Worm (Caenorhabditis elegans) whole organism, young adult: ENCODE measurements around the gene bli-1.

ENCODE experiments used
- B0019.2 ChIP-seq: fragments of 200-800 bp; sonication (Bioruptor generic); conservative IDR thresholded peaks from 2 replicates; pipeline ENCODE4 v1.3.6; 2022; ENCODE audit warnings: missing genetic modification reagents, missing genetic modification characterization, missing compliant biosample characterization
- C06A6.2 ChIP-seq: fragments of 200-800 bp; sonication (Bioruptor generic); conservative IDR thresholded peaks from 2 replicates; pipeline ENCODE4 v1.3.6; 2022; ENCODE audit warnings: missing genetic modification characterization, missing compliant biosample characterization
- D2030.7 ChIP-seq: fragments of 200-800 bp; sonication (Bioruptor generic); IDR thresholded peaks from 2 replicates; pipeline ENCODE4 v1.3.6; 2022; ENCODE audit warnings: missing genetic modification reagents, missing genetic modification characterization, missing compliant biosample characterization
- F22D6.2 ChIP-seq: sonication (generic microtip); optimal IDR thresholded peaks from 2 replicates; lab custom pipeline; 2016; ENCODE audit warnings: mild to moderate bottlenecking, missing genetic modification characterization, missing compliant biosample characterization
- F23B12.7 ChIP-seq: sonication (generic microtip); optimal IDR thresholded peaks from 2 replicates; lab custom pipeline; 2017; ENCODE audit warnings: missing genetic modification characterization, mild to moderate bottlenecking, missing compliant biosample characterization, antibody characterized with exemption, moderate library complexity; ENCODE audit not compliant: insufficient read depth
- F33H1.4 ChIP-seq: fragments of 200-800 bp; sonication (Bioruptor generic); IDR thresholded peaks from 2 replicates; pipeline ENCODE4 v1.3.6; 2022; ENCODE audit warnings: missing genetic modification reagents, missing genetic modification characterization, missing compliant biosample characterization
- F37B4.10 ChIP-seq: fragments of 200-800 bp; sonication (Bioruptor generic); IDR thresholded peaks from 2 replicates; pipeline ENCODE4 v1.3.6; 2022; ENCODE audit warnings: missing genetic modification characterization, missing compliant biosample characterization
- F39B2.1 ChIP-seq: fragments of 200-800 bp; sonication (Bioruptor generic); IDR thresholded peaks from 2 replicates; pipeline ENCODE4 v1.3.6; 2022; ENCODE audit warnings: missing genetic modification reagents, missing genetic modification characterization, missing compliant biosample characterization
- F57A8.1 ChIP-seq: fragments of 200-800 bp; sonication (Bioruptor generic); optimal IDR thresholded peaks from 2 replicates; lab custom pipeline; 2018; ENCODE audit warnings: mild to moderate bottlenecking, missing genetic modification characterization, moderate library complexity, missing compliant biosample characterization
- T07F8.4 ChIP-seq: sonication (generic microtip); optimal IDR thresholded peaks from 2 replicates; lab custom pipeline; 2016; ENCODE audit warnings: mild to moderate bottlenecking, missing genetic modification characterization, moderate library complexity, missing compliant biosample characterization
- T26A5.8 ChIP-seq: sonication (generic microtip); optimal IDR thresholded peaks from 2 replicates; lab custom pipeline; 2016; ENCODE audit warnings: missing genetic modification characterization, missing compliant biosample characterization
- bed-1 ChIP-seq: fragments of 200-800 bp; sonication (Bioruptor generic); IDR thresholded peaks from 2 replicates; pipeline ENCODE4 v1.3.6; 2022; ENCODE audit warnings: missing genetic modification reagents, missing genetic modification characterization, missing compliant biosample characterization
- ccch-3 ChIP-seq: fragments of 200-800 bp; sonication (Bioruptor generic); optimal IDR thresholded peaks from 2 replicates; lab custom pipeline; 2018; ENCODE audit warnings: mild to moderate bottlenecking, missing genetic modification characterization, missing compliant biosample characterization
- ceh-100 ChIP-seq: fragments of 200-800 bp; sonication (Bioruptor generic); IDR thresholded peaks from 2 replicates; pipeline ENCODE4 v1.3.6; 2022; ENCODE audit warnings: missing genetic modification reagents, missing genetic modification characterization, missing compliant biosample characterization
- ceh-79 ChIP-seq: sonication (generic microtip); optimal IDR thresholded peaks from 2 replicates; lab custom pipeline; 2017; ENCODE audit warnings: mild to moderate bottlenecking, missing genetic modification characterization, missing compliant biosample characterization
- ceh-91 ChIP-seq: fragments of 200-800 bp; sonication (Bioruptor generic); IDR thresholded peaks from 2 replicates; pipeline ENCODE4 v1.3.6; 2022; ENCODE audit warnings: missing genetic modification reagents, missing genetic modification characterization, missing compliant biosample characterization
- chd-7 ChIP-seq: sonication (generic microtip); optimal IDR thresholded peaks from 2 replicates; lab custom pipeline; 2016; ENCODE audit warnings: mild to moderate bottlenecking, missing genetic modification characterization, moderate library complexity, missing compliant biosample characterization
- dpff-1 ChIP-seq: sonication (generic microtip); optimal IDR thresholded peaks from 2 replicates; lab custom pipeline; 2017; ENCODE audit warnings: mild to moderate bottlenecking, missing genetic modification characterization, missing compliant biosample characterization
- dpl-1 ChIP-seq: fragments of 150-350 bp; optimal IDR thresholded peaks from 2 replicates; lab custom pipeline; 2014; ENCODE audit warnings: missing biosample characterization, missing genetic modification reagents, missing genetic modification characterization
- efl-1 ChIP-seq: fragments of 150-350 bp; optimal IDR thresholded peaks from 2 replicates; lab custom pipeline; 2014; ENCODE audit warnings: missing biosample characterization, missing genetic modification reagents, missing genetic modification characterization
- egrh-3 ChIP-seq: fragments of 200-800 bp; sonication (Bioruptor generic); IDR thresholded peaks from 2 replicates; pipeline ENCODE4 v1.3.6; 2022; ENCODE audit warnings: missing genetic modification reagents, missing genetic modification characterization, missing compliant biosample characterization
- hlh-12 ChIP-seq: sonication (generic microtip); optimal IDR thresholded peaks from 2 replicates; lab custom pipeline; 2016; ENCODE audit warnings: missing genetic modification characterization, missing compliant biosample characterization
- hlh-26 ChIP-seq: fragments of 200-800 bp; sonication (Bioruptor generic); conservative IDR thresholded peaks from 2 replicates; pipeline ENCODE4 v1.3.6; 2022; ENCODE audit warnings: missing genetic modification reagents, missing genetic modification characterization, missing compliant biosample characterization
- hsf-1 ChIP-seq: fragments of 200-800 bp; sonication (Bioruptor generic); IDR thresholded peaks from 2 replicates; pipeline ENCODE4 v1.3.6; 2022; ENCODE audit warnings: missing genetic modification reagents, missing genetic modification characterization, missing compliant biosample characterization
- lag-1 ChIP-seq: fragments of 200-800 bp; sonication (Bioruptor generic); IDR thresholded peaks from 2 replicates; pipeline ENCODE4 v1.3.6; 2022; ENCODE audit warnings: missing genetic modification reagents, missing genetic modification characterization, missing compliant biosample characterization
- lin-26 ChIP-seq: fragments of 200-800 bp; sonication (Bioruptor generic); IDR thresholded peaks from 2 replicates; pipeline ENCODE4 v1.3.6; 2022; ENCODE audit warnings: missing genetic modification reagents, missing genetic modification characterization, missing compliant biosample characterization
- lsl-1 ChIP-seq: fragments of 200-800 bp; sonication (Bioruptor generic); optimal IDR thresholded peaks from 2 replicates; lab custom pipeline; 2018; ENCODE audit warnings: mild to moderate bottlenecking, missing genetic modification characterization, moderate library complexity, missing compliant biosample characterization
- lsy-27 ChIP-seq: sonication (generic microtip); optimal IDR thresholded peaks from 2 replicates; lab custom pipeline; 2017; ENCODE audit warnings: missing genetic modification characterization, mild to moderate bottlenecking, missing compliant biosample characterization, antibody characterized with exemption, missing genotype, borderline replicate concordance; ENCODE audit not compliant: insufficient read depth
- madf-3 ChIP-seq: fragments of 200-800 bp; sonication (Bioruptor generic); IDR thresholded peaks from 2 replicates; pipeline ENCODE4 v1.3.6; 2022; ENCODE audit warnings: missing genetic modification reagents, missing genetic modification characterization, missing compliant biosample characterization
- madf-6 ChIP-seq: fragments of 200-800 bp; sonication (Bioruptor generic); IDR thresholded peaks from 2 replicates; pipeline ENCODE4 v1.3.6; 2022; ENCODE audit warnings: missing genetic modification reagents, missing genetic modification characterization, missing compliant biosample characterization
- madf-8 ChIP-seq: fragments of 200-800 bp; sonication (Bioruptor generic); conservative IDR thresholded peaks from 2 replicates; pipeline ENCODE4 v1.3.6; 2022; ENCODE audit warnings: missing genetic modification reagents, missing genetic modification characterization, missing compliant biosample characterization
- mcd-1 ChIP-seq: fragments of 200-800 bp; sonication (Bioruptor generic); IDR thresholded peaks from 2 replicates; pipeline ENCODE4 v1.3.6; 2022; ENCODE audit warnings: missing genetic modification reagents, missing genetic modification characterization, missing compliant biosample characterization
- mes-4 ChIP-seq: sonication (generic microtip); optimal IDR thresholded peaks from 2 replicates; lab custom pipeline; 2016; ENCODE audit warnings: missing genotype, missing genetic modification characterization, missing compliant biosample characterization
- nfyb-1 ChIP-seq: fragments of 200-800 bp; sonication (Bioruptor generic); IDR thresholded peaks from 2 replicates; pipeline ENCODE4 v1.3.6; 2022; ENCODE audit warnings: missing genetic modification reagents, missing genetic modification characterization, missing compliant biosample characterization
- nhr-90 ChIP-seq: sonication (generic microtip); optimal IDR thresholded peaks from 2 replicates; lab custom pipeline; 2016; ENCODE audit warnings: missing genotype, mild to moderate bottlenecking, missing genetic modification characterization, missing compliant biosample characterization
- rcor-1 ChIP-seq: fragments of 200-800 bp; sonication (Bioruptor generic); IDR thresholded peaks from 2 replicates; pipeline ENCODE4 v1.3.6; 2022; ENCODE audit warnings: missing genetic modification reagents, missing genetic modification characterization, missing compliant biosample characterization
- repo-1 ChIP-seq: sonication (generic microtip); optimal IDR thresholded peaks from 2 replicates; lab custom pipeline; 2017; ENCODE audit warnings: mild to moderate bottlenecking, missing genetic modification characterization, missing compliant biosample characterization
- snpc-1.3 ChIP-seq: sonication (generic microtip); optimal IDR thresholded peaks from 2 replicates; lab custom pipeline; 2017; ENCODE audit warnings: missing genetic modification characterization, mild to moderate bottlenecking, missing compliant biosample characterization, antibody characterized with exemption, moderate library complexity, missing genotype, missing genetic modification reagents; ENCODE audit not compliant: insufficient read depth
- tlf-1 ChIP-seq: fragments of 200-800 bp; sonication (Bioruptor generic); optimal IDR thresholded peaks from 2 replicates; lab custom pipeline; 2018; ENCODE audit warnings: mild to moderate bottlenecking, missing genetic modification characterization, missing compliant biosample characterization
- xnd-1 ChIP-seq: sonication (generic microtip); optimal IDR thresholded peaks from 2 replicates; lab custom pipeline; 2016; ENCODE audit warnings: missing genotype, missing genetic modification reagents, missing genetic modification characterization, missing compliant biosample characterization
- zim-3 ChIP-seq: sonication (generic microtip); optimal IDR thresholded peaks from 2 replicates; lab custom pipeline; 2017; ENCODE audit warnings: mild to moderate bottlenecking, missing genetic modification characterization, moderate library complexity, missing compliant biosample characterization
- ztf-28 ChIP-seq: fragments of 200-800 bp; sonication (Bioruptor generic); IDR thresholded peaks from 2 replicates; pipeline ENCODE4 v1.3.6; 2022; ENCODE audit warnings: missing genetic modification reagents, missing genetic modification characterization, missing compliant biosample characterization
- ztf-3 ChIP-seq: fragments of 200-800 bp; sonication (Bioruptor generic); optimal IDR thresholded peaks from 2 replicates; lab custom pipeline; 2018; ENCODE audit warnings: mild to moderate bottlenecking, missing genetic modification characterization, missing compliant biosample characterization

Gene bli-1

ce11 chrII:10662279-10662678, 46.5 kb upstream of the bli-1 start:
- TF ChIP-seq nhr-90 (no peak), lsl-1 (GFP tag; lab: Kevin White, UChicago) (no peak), B0019.2 (0 out of 2 replicates have a peak, but pooled peaks have one; percentile 9), xnd-1 (no peak), nfyb-1 (peak; percentile 59; the same call in 1 of the 2 replicates), hlh-26 (GFP tag; lab: Robert Waterston, UW) (no peak), F22D6.2 (tag; lab: Kevin White, UChicago) (no peak), dpff-1 (no peak), hsf-1 (GFP tag; lab: Robert Waterston, UW) (0 out of 2 replicates have a peak, but pooled peaks have one; percentile 32), mes-4 (tag; lab: Kevin White, UChicago) (no peak), snpc-1.3 (tag; lab: Kevin White, UChicago) (peak; percentile 0), D2030.7 (GFP tag; lab: Robert Waterston, UW) (0 out of 2 replicates have a peak, but pooled peaks have one; percentile 13), F39B2.1 (GFP tag; lab: Robert Waterston, UW) (no peak), ceh-79 (no peak), ceh-100 (no peak), chd-7 (no peak), hlh-12 (no peak), rcor-1 (GFP tag; lab: Robert Waterston, UW) (no peak), tlf-1 (GFP tag; lab: Kevin White, UChicago) (no peak), F37B4.10 (GFP tag; lab: Robert Waterston, UW) (no peak), ztf-28 (GFP tag; lab: Robert Waterston, UW) (no peak), egrh-3 (GFP tag; lab: Robert Waterston, UW) (no peak), madf-3 (GFP tag; lab: Robert Waterston, UW) (0 out of 2 replicates have a peak, but pooled peaks have one; percentile 2), lag-1 (GFP tag; lab: Robert Waterston, UW) (no peak), ztf-3 (no peak), ccch-3 (GFP tag; lab: Kevin White, UChicago) (no peak), F33H1.4 (peak; percentile 34; the same call in 1 of the 2 replicates), T26A5.8 (tag; lab: Kevin White, UChicago) (no peak), madf-6 (peak; percentile 22; the same call in 1 of the 2 replicates), repo-1 (tag; lab: Kevin White, UChicago) (no peak), mcd-1 (GFP tag; lab: Robert Waterston, UW) (0 out of 2 replicates have a peak, but pooled peaks have one; percentile 4), C06A6.2 (GFP tag; lab: Robert Waterston, UW) (no peak), bed-1 (no peak)

DNA sequence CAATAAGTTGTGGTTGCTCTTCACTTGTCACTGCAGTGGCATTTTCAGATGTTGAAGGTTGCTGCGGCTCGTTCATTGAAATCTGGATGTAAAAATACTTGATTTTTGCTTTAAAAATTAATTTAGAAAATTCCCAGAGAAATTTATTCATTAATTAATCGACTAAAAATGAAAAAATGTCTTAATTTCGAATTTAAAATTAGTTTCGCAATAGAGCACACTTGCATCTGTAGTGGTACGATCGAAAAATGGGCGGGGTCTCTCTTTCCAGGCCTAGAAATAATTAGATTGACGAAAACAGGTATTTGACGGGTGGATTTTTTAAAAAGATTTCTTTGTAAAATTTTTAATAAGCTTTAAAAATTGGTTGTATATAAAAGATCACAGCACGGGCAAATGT, 46.1 kb upstream of the bli-1 start, which contains the start of gene D2089.8:
TSS of gene D2089.8 (minus strand) at position 84 of the 400 bp plus-strand sequence.
- TF ChIP-seq F23B12.7 (tag; lab: Kevin White, UChicago): no peak
- no peak for TF ChIP-seq bed-1
- TF ChIP-seq dpl-1 (GFP tag; lab: Kevin White, UChicago): peak; percentile 22
- TF ChIP-seq zim-3 (tag; lab: Kevin White, UChicago): no peak
- peak; percentile 45 for TF ChIP-seq F33H1.4
- TF ChIP-seq madf-8: peak; percentile 92
- TF ChIP-seq lsy-27 (tag; lab: Kevin White, UChicago): no peak
- TF ChIP-seq ceh-91 (GFP tag; lab: Robert Waterston, UW): peak; percentile 53
- 0 out of 2 replicates have a peak, but pooled peaks have one; percentile 23 for TF ChIP-seq D2030.7 (GFP tag; lab: Robert Waterston, UW)
- no peak for TF ChIP-seq ccch-3 (GFP tag; lab: Kevin White, UChicago)
- TF ChIP-seq xnd-1: peak; percentile 48
- TF ChIP-seq T07F8.4 (tag; lab: Kevin White, UChicago): no peak
- TF ChIP-seq F57A8.1 (GFP tag; lab: Kevin White, UChicago): no peak
- peak; percentile 67 for TF ChIP-seq efl-1 (GFP tag; lab: Kevin White, UChicago)
- TF ChIP-seq lsl-1 (GFP tag; lab: Kevin White, UChicago): peak; percentile 71
- peak; percentile 94 for TF ChIP-seq madf-6
- no peak for TF ChIP-seq lin-26 (GFP tag; lab: Robert Waterston, UW)
